Fruit fly (Drosophila melanogaster): ENCODE measurements around the gene CG17028.

- TF ChIP-seq eg (GFP tag; IDR thresholded peaks at IDR 0.05) (no peak), CG6792 (GFP tag; optimal IDR thresholded peaks at IDR 0.05) (no peak), CG16779 (tag; optimal IDR thresholded peaks at IDR 0.05) (no peak), dac (GFP tag; optimal IDR thresholded peaks at IDR 0.05) (no peak), Eip93F (GFP tag; optimal IDR thresholded peaks at IDR 0.05) (no peak), CG10669 (GFP tag; optimal IDR thresholded peaks at IDR 0.05) (no peak), Eip75B (GFP tag; optimal IDR thresholded peaks at IDR 0.05) (no peak)
Observed at dm6 chr3L:15981403-15981802, 3.1 kb downstream of the CG17028 start.
